Fruit fly (Drosophila melanogaster): ENCODE measurements around the gene CG18789.
A peak's percentile ranks its signal among the peaks of the same experiment; 100 is the strongest.

The CG18789 gene

dm6 chr2L:12026458-12027431 lies 31.5 kb upstream of the CG18789 start (continued):
- TF ChIP-seq CG15269 (tag; optimal IDR thresholded peaks at IDR 0.05), result peak; percentile 70
- peak; percentile 34 for TF ChIP-seq CG4328 (GFP tag; optimal IDR thresholded peaks at IDR 0.05)
- TF ChIP-seq CG4360 (GFP tag; IDR thresholded peaks at IDR 0.05), result peak; percentile 62
- peak; percentile 25; the same call in 1 of the 2 replicates for TF ChIP-seq CG10366 (GFP tag; IDR thresholded peaks at IDR 0.05)
- TF ChIP-seq CG15601 (tag; optimal IDR thresholded peaks at IDR 0.05), result peak; percentile 38
- TF ChIP-seq nerfin-2 (GFP tag; IDR thresholded peaks at IDR 0.05; ENCODE audit: partially characterized antibody), result no peak
- no peak for TF ChIP-seq amos (GFP tag; IDR thresholded peaks at IDR 0.05; ENCODE audit: partially characterized antibody)
- TF ChIP-seq CG3163 (GFP tag; optimal IDR thresholded peaks at IDR 0.05), result peak; percentile 28
- TF ChIP-seq CG17829 (tag; optimal IDR thresholded peaks at IDR 0.05), result peak; percentile 63
- peak; percentile 69 for TF ChIP-seq CG7839 (tag; optimal IDR thresholded peaks at IDR 0.05)
- peak; percentile 22 for TF ChIP-seq CG12769 (tag; optimal IDR thresholded peaks at IDR 0.05)
- peak; percentile 61 for TF ChIP-seq CG4424 (GFP tag; optimal IDR thresholded peaks at IDR 0.05)
- TF ChIP-seq MTF-1 (GFP tag; optimal IDR thresholded peaks at IDR 0.05; ENCODE audit: borderline replicate concordance), result no peak
- TF ChIP-seq CG15073 (GFP tag; optimal IDR thresholded peaks at IDR 0.05), result peak; percentile 28
- TF ChIP-seq al (GFP tag; IDR thresholded peaks at IDR 0.05), result no peak
- TF ChIP-seq CG13624 (GFP tag; optimal IDR thresholded peaks at IDR 0.05), result no peak
- no peak for TF ChIP-seq emc (GFP tag; optimal IDR thresholded peaks at IDR 0.05)
- no peak for TF ChIP-seq Ada2b (GFP tag; IDR thresholded peaks at IDR 0.05)
- no peak for TF ChIP-seq Elba2 (GFP tag; optimal IDR thresholded peaks at IDR 0.05)
- no peak for TF ChIP-seq CG33557 (GFP tag; optimal IDR thresholded peaks at IDR 0.05)
- peak; percentile 24 for TF ChIP-seq Spps (tag; optimal IDR thresholded peaks at IDR 0.05)
- peak; percentile 51; the same call in 1 of the 3 replicates for TF ChIP-seq H15 (GFP tag; IDR thresholded peaks at IDR 0.05)
- TF ChIP-seq tup (GFP tag; optimal IDR thresholded peaks at IDR 0.05), result no peak
- no peak for TF ChIP-seq Mad (GFP tag; optimal IDR thresholded peaks at IDR 0.05)
- TF ChIP-seq sens-2 (GFP tag; IDR thresholded peaks at IDR 0.05), result no peak
- TF ChIP-seq CG18011 (GFP tag; optimal IDR thresholded peaks at IDR 0.05), result no peak
- TF ChIP-seq Usf (GFP tag; optimal IDR thresholded peaks at IDR 0.05), result peak; percentile 30
- TF ChIP-seq CG8478 (optimal IDR thresholded peaks at IDR 0.05), result no peak
- peak; percentile 36 for TF ChIP-seq oc (tag; optimal IDR thresholded peaks at IDR 0.05)
- TF ChIP-seq bowl (GFP tag; IDR thresholded peaks at IDR 0.05), result no peak
- peak; percentile 17 for TF ChIP-seq CG10431 (GFP tag; optimal IDR thresholded peaks at IDR 0.05)
- TF ChIP-seq fd3F (GFP tag; optimal IDR thresholded peaks at IDR 0.05), result peak; percentile 4
- no peak for TF ChIP-seq bigmax (GFP tag; optimal IDR thresholded peaks at IDR 0.05)
- peak; percentile 43; the same call in 1 of the 2 replicates for TF ChIP-seq sisA (GFP tag; IDR thresholded peaks at IDR 0.05)
- no peak for TF ChIP-seq kay (GFP tag; optimal IDR thresholded peaks at IDR 0.05)
- TF ChIP-seq repo (GFP tag; optimal IDR thresholded peaks at IDR 0.05), result no peak
- TF ChIP-seq tna (GFP tag; IDR thresholded peaks at IDR 0.05; ENCODE audit: partially characterized antibody), result no peak
- no peak; the same call in 1 of the 2 replicates for TF ChIP-seq CG3847 (GFP tag; IDR thresholded peaks at IDR 0.05)
- TF ChIP-seq chinmo (GFP tag; IDR thresholded peaks at IDR 0.05; ENCODE audit: partially characterized antibody), result 0 out of 4 replicates have a peak, but pooled peaks have one; percentile 64

dm6 chr2L:12025505-12025904 lies 30.3 kb upstream of the CG18789 start:
- TF ChIP-seq row (GFP tag; IDR thresholded peaks at IDR 0.05), result peak; percentile 45; the same call in 1 of the 3 replicates
- TF ChIP-seq CG2678 (tag; optimal IDR thresholded peaks at IDR 0.05), result peak; percentile 19
- TF ChIP-seq kni (GFP tag; optimal IDR thresholded peaks at IDR 0.05), result no peak
- peak; percentile 21; the same call in 1 of the 2 replicates for TF ChIP-seq Atf6 (GFP tag; IDR thresholded peaks at IDR 0.05)
- TF ChIP-seq Drgx (GFP tag; IDR thresholded peaks at IDR 0.05), result peak; percentile 67
- TF ChIP-seq wek (GFP tag; optimal IDR thresholded peaks at IDR 0.05), result no peak
- TF ChIP-seq CG17612 (GFP tag; IDR thresholded peaks at IDR 0.05), result no peak
- TF ChIP-seq kah (GFP tag; optimal IDR thresholded peaks at IDR 0.05), result peak; percentile 64
- TF ChIP-seq luna (GFP tag; optimal IDR thresholded peaks at IDR 0.05), result no peak
- TF ChIP-seq CG7839 (tag; optimal IDR thresholded peaks at IDR 0.05), result peak; percentile 20
- TF ChIP-seq CkIIα-i1 (GFP tag; IDR thresholded peaks at IDR 0.05), result no peak
- TF ChIP-seq PHDP (tag; optimal IDR thresholded peaks at IDR 0.05), result peak; percentile 4
- peak; percentile 70 for TF ChIP-seq Ets65A (GFP tag)
